Worm (Caenorhabditis elegans) whole organism, L1 larva: ENCODE results near the gene cox-6B.

Source experiments
- C04F5.9 ChIP-seq: sonication (generic microtip); optimal IDR thresholded peaks from 2 replicates; lab custom pipeline; 2016; ENCODE audit warnings: missing genetic modification characterization, missing compliant biosample characterization
- Y116A8C.19 ChIP-seq: sonication (generic microtip); optimal IDR thresholded peaks from 2 replicates; lab custom pipeline; 2016; ENCODE audit warnings: missing compliant biosample characterization, missing genetic modification characterization, borderline replicate concordance
- aha-1 ChIP-seq: fragments of 150-350 bp; optimal IDR thresholded peaks from 2 replicates; lab custom pipeline; 2014; ENCODE audit warnings: missing biosample characterization, missing genetic modification characterization
- ama-1 ChIP-seq: fragments of 150-350 bp; optimal IDR thresholded peaks from 2 replicates; lab custom pipeline; 2014
- blmp-1 ChIP-seq: fragments of 150-350 bp; optimal IDR thresholded peaks from 2 replicates; lab custom pipeline; 2014; ENCODE audit warnings: missing biosample characterization, missing genetic modification characterization
- ceh-63 ChIP-seq: fragments of 200-800 bp; sonication (Bioruptor generic); optimal IDR thresholded peaks from 2 replicates; lab custom pipeline; 2018; ENCODE audit warnings: mild to moderate bottlenecking, missing genetic modification characterization, missing compliant biosample characterization
- ceh-82 ChIP-seq, 3 experiments: fragments of 150-350 bp in 1 of 3; sonication (generic microtip) in 2 of 3; optimal IDR thresholded peaks; 2 replicates each; lab custom pipeline; 2014 to 2017; ENCODE audit warnings: missing biosample characterization in 3 of 3, missing genetic modification characterization in 3 of 3
- ces-1 ChIP-seq: fragments of 150-350 bp; optimal IDR thresholded peaks from 2 replicates; lab custom pipeline; 2014; ENCODE audit warnings: missing biosample characterization, missing genetic modification reagents, missing genetic modification characterization
- dsc-1 ChIP-seq: sonication (generic microtip); optimal IDR thresholded peaks from 2 replicates; lab custom pipeline; 2016; ENCODE audit warnings: mild to moderate bottlenecking, missing genetic modification characterization, missing compliant biosample characterization
- egl-13 ChIP-seq: sonication (generic microtip); optimal IDR thresholded peaks from 2 replicates; lab custom pipeline; 2016; ENCODE audit warnings: missing genotype, missing genetic modification reagents, missing genetic modification characterization, missing compliant biosample characterization
- egl-27 ChIP-seq, 2 experiments: fragments of 150-350 bp in 1 of 2; sonication (generic microtip); optimal IDR thresholded peaks; 3 replicates each; lab custom pipeline; 2017 to 2018; ENCODE audit warnings: missing biosample characterization in 2 of 2, missing genetic modification characterization in 2 of 2, missing genetic modification reagents in 2 of 2
- elt-2 ChIP-seq: sonication (generic microtip); optimal IDR thresholded peaks from 2 replicates; lab custom pipeline; 2016; ENCODE audit warnings: missing genetic modification characterization, mild to moderate bottlenecking, inconsistent platforms, missing compliant biosample characterization, missing genetic modification reagents
- fkh-4 ChIP-seq: sonication (generic microtip); optimal IDR thresholded peaks from 2 replicates; lab custom pipeline; 2016; ENCODE audit warnings: missing compliant biosample characterization, missing genetic modification characterization, borderline replicate concordance
- fkh-8 ChIP-seq: sonication (generic microtip); optimal IDR thresholded peaks from 2 replicates; lab custom pipeline; 2016; ENCODE audit warnings: mild to moderate bottlenecking, missing genetic modification characterization, missing compliant biosample characterization
- fos-1 ChIP-seq: fragments of 150-350 bp; optimal IDR thresholded peaks from 2 replicates; lab custom pipeline; 2014; ENCODE audit warnings: missing biosample characterization, missing genetic modification characterization
- grh-1 ChIP-seq: fragments of 200-800 bp; sonication (Bioruptor generic); IDR thresholded peaks from 2 replicates; pipeline ENCODE4 v1.3.6; 2022; ENCODE audit warnings: missing genetic modification reagents, missing genetic modification characterization, missing compliant biosample characterization
- hlh-17 ChIP-seq: fragments of 200-800 bp; sonication (Bioruptor generic); optimal IDR thresholded peaks from 2 replicates; lab custom pipeline; 2018; ENCODE audit warnings: missing genetic modification characterization, mild to moderate bottlenecking, missing compliant biosample characterization, moderate library complexity, borderline replicate concordance
- hlh-4 ChIP-seq: sonication (generic microtip); optimal IDR thresholded peaks from 2 replicates; lab custom pipeline; 2016; ENCODE audit warnings: mild to moderate bottlenecking, missing genetic modification characterization, missing compliant biosample characterization
- hpl-2 ChIP-seq: fragments of 150-350 bp; optimal IDR thresholded peaks from 2 replicates; lab custom pipeline; 2014; ENCODE audit warnings: missing biosample characterization, missing genetic modification reagents, missing genetic modification characterization
- irx-1 ChIP-seq: sonication (generic microtip); optimal IDR thresholded peaks from 2 replicates; lab custom pipeline; 2016; ENCODE audit warnings: missing genetic modification characterization, missing compliant biosample characterization
- lin-13 ChIP-seq: fragments of 150-350 bp; optimal IDR thresholded peaks from 2 replicates; lab custom pipeline; 2014; ENCODE audit warnings: missing biosample characterization, missing genetic modification reagents, missing genetic modification characterization
- lin-15B ChIP-seq: fragments of 150-350 bp; sonication (generic microtip); optimal IDR thresholded peaks from 3 replicates; lab custom pipeline; 2014; ENCODE audit warnings: missing biosample characterization, missing genetic modification characterization
- lin-35 ChIP-seq, 2 experiments: fragments of 150-350 bp; optimal IDR thresholded peaks; 2 replicates each; lab custom pipeline; 2014; ENCODE audit warnings: missing biosample characterization in 2 of 2, missing genetic modification characterization in 2 of 2, missing genetic modification reagents in 2 of 2
- lsy-2 ChIP-seq, 2 experiments: fragments of 150-350 bp; optimal IDR thresholded peaks; 2 replicates each; lab custom pipeline; 2014; ENCODE audit warnings: missing biosample characterization in 2 of 2, missing genetic modification characterization in 2 of 2
- mef-2 ChIP-seq: fragments of 150-350 bp; optimal IDR thresholded peaks from 2 replicates; lab custom pipeline; 2014; ENCODE audit warnings: missing biosample characterization, missing genetic modification characterization
- mep-1 ChIP-seq: fragments of 150-350 bp; optimal IDR thresholded peaks from 2 replicates; lab custom pipeline; 2014; ENCODE audit warnings: missing biosample characterization, missing genetic modification characterization
- nhr-11 ChIP-seq: fragments of 150-350 bp; optimal IDR thresholded peaks from 2 replicates; lab custom pipeline; 2014; ENCODE audit warnings: missing biosample characterization, missing genetic modification characterization
- nhr-19 ChIP-seq: fragments of 200-800 bp; sonication (Bioruptor generic); conservative IDR thresholded peaks from 2 replicates; pipeline ENCODE4 v1.3.6; 2022; ENCODE audit warnings: missing genetic modification characterization, missing compliant biosample characterization
- nhr-20 ChIP-seq: sonication (generic microtip); optimal IDR thresholded peaks from 2 replicates; lab custom pipeline; 2016; ENCODE audit warnings: mild to moderate bottlenecking, missing genetic modification characterization, missing compliant biosample characterization
- nhr-237 ChIP-seq: fragments of 150-350 bp; optimal IDR thresholded peaks from 2 replicates; lab custom pipeline; 2014; ENCODE audit warnings: missing biosample characterization, missing genetic modification characterization
- nhr-28 ChIP-seq: fragments of 150-350 bp; optimal IDR thresholded peaks from 2 replicates; lab custom pipeline; 2014; ENCODE audit warnings: missing biosample characterization, missing genetic modification characterization
- nhr-71 ChIP-seq: sonication (generic microtip); optimal IDR thresholded peaks from 2 replicates; lab custom pipeline; 2016; ENCODE audit warnings: mild to moderate bottlenecking, missing genetic modification characterization, moderate library complexity, missing compliant biosample characterization
- nhr-77 ChIP-seq: fragments of 150-350 bp; optimal IDR thresholded peaks from 2 replicates; lab custom pipeline; 2014; ENCODE audit warnings: missing biosample characterization, missing genetic modification characterization
- nhr-85 ChIP-seq: sonication (generic microtip); peaks from one replicate; lab custom pipeline; 2016; ENCODE audit warnings: missing genetic modification characterization, inconsistent platforms, missing compliant biosample characterization
- nhr-90 ChIP-seq: sonication (generic microtip); optimal IDR thresholded peaks from 2 replicates; lab custom pipeline; 2016; ENCODE audit warnings: mild to moderate bottlenecking, missing genetic modification characterization, missing compliant biosample characterization; ENCODE audit not compliant: poor library complexity
- snpc-4 ChIP-seq: fragments of 150-350 bp; optimal IDR thresholded peaks from 2 replicates; lab custom pipeline; 2014; ENCODE audit warnings: missing biosample characterization, missing genetic modification characterization
- sup-37 ChIP-seq: fragments of 200-800 bp; sonication (Bioruptor generic); optimal IDR thresholded peaks from 2 replicates; lab custom pipeline; 2018; ENCODE audit warnings: mild to moderate bottlenecking, missing genetic modification characterization, missing compliant biosample characterization
- tbx-2 ChIP-seq: sonication (generic microtip); optimal IDR thresholded peaks from 2 replicates; lab custom pipeline; 2016; ENCODE audit warnings: missing genetic modification characterization, missing compliant biosample characterization
- unc-130 ChIP-seq: fragments of 150-350 bp; optimal IDR thresholded peaks from 2 replicates; lab custom pipeline; 2017; ENCODE audit warnings: missing biosample characterization, missing genetic modification characterization, inconsistent platforms
- unc-30 ChIP-seq: sonication (generic microtip); optimal IDR thresholded peaks from 2 replicates; lab custom pipeline; 2017; ENCODE audit warnings: missing biosample characterization, missing genetic modification characterization
- unc-86 ChIP-seq: sonication (generic microtip); optimal IDR thresholded peaks from 2 replicates; lab custom pipeline; 2016; ENCODE audit warnings: missing genetic modification characterization, missing compliant biosample characterization
- vab-15 ChIP-seq: sonication (generic microtip); optimal IDR thresholded peaks from 2 replicates; lab custom pipeline; 2017; ENCODE audit warnings: missing genotype, mild to moderate bottlenecking, missing genetic modification characterization, missing compliant biosample characterization
- xbp-1 ChIP-seq: sonication (generic microtip); optimal IDR thresholded peaks from 2 replicates; lab custom pipeline; 2016; ENCODE audit warnings: missing genetic modification characterization, missing compliant biosample characterization
- zag-1 ChIP-seq: fragments of 150-350 bp; optimal IDR thresholded peaks from 2 replicates; lab custom pipeline; 2014; ENCODE audit warnings: missing biosample characterization, missing genetic modification characterization
- ztf-11 ChIP-seq, 2 experiments: sonication (generic microtip); optimal IDR thresholded peaks; 2 replicates each; lab custom pipeline; 2016 to 2017; ENCODE audit warnings: missing genetic modification characterization in 2 of 2, missing biosample characterization in 1 of 2, missing compliant biosample characterization in 1 of 2

cox-6B gene

DNA sequence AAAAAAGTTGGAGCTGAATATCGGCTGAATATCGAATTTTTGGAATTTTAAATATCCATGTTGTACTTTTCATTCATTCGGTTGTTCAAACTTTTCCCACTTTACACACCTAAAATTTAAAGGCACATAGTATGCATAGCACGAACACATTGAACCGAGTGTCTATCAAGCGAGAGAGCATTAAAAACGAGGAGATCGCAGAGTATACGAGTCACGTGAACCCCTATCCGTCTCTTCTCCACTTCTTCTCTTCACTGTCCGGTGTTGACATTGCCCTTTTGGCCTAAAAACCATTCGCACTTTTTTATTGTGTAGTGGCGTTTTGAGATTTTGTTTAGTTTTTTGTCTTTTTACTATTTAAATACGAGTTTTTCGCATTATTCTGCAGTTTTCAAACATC is 105.0 kb downstream of the cox-6B start (continued):
- no peak for TF ChIP-seq egl-13 (tag; lab: Kevin White, UChicago)
- peak; percentile 79 to 80 for TF ChIP-seq lin-35 (GFP tag; optimal IDR thresholded peaks at IDR 0.05; lab: Kevin White, UChicago)
- peak; percentile 72 for TF ChIP-seq lin-13 (GFP tag; lab: Kevin White, UChicago)
- no peak for TF ChIP-seq hlh-4 (tag; lab: Kevin White, UChicago)
- no peak for TF ChIP-seq ama-1 (lab: Kevin White, UChicago)
- TF ChIP-seq nhr-20 (tag; lab: Kevin White, UChicago): peak; percentile 68
- no peak for TF ChIP-seq fos-1 (tag; lab: Kevin White, UChicago)
- TF ChIP-seq fkh-8: no peak
- TF ChIP-seq nhr-71 (tag; lab: Kevin White, UChicago): peak; percentile 68
- TF ChIP-seq ceh-63: no peak
- no peak for TF ChIP-seq nhr-28 (tag; lab: Kevin White, UChicago)
- no peak for TF ChIP-seq lin-15B (tag; lab: Kevin White, UChicago)
- TF ChIP-seq ces-1 (GFP tag; lab: Kevin White, UChicago): no peak
- TF ChIP-seq snpc-4 (tag; lab: Kevin White, UChicago): peak; percentile 48
- peak; percentile 43 for TF ChIP-seq nhr-19 (GFP tag; lab: Robert Waterston, UW)
- TF ChIP-seq unc-130 (tag; lab: Kevin White, UChicago): peak; percentile 45
- peak; percentile 19 for TF ChIP-seq irx-1 (tag; lab: Kevin White, UChicago)
- no peak for TF ChIP-seq mef-2 (tag; lab: Kevin White, UChicago)
- TF ChIP-seq nhr-237 (tag; lab: Kevin White, UChicago): no peak
- peak; percentile 61 for TF ChIP-seq blmp-1 (tag; lab: Kevin White, UChicago)
- TF ChIP-seq nhr-77: no peak
- TF ChIP-seq nhr-11: no peak
- TF ChIP-seq C04F5.9 (tag; lab: Kevin White, UChicago): no peak
- peak; percentile 46 for TF ChIP-seq xbp-1
- peak; percentile 42 for TF ChIP-seq nhr-90 (tag; lab: Kevin White, UChicago)
- peak; percentile 36; the same call in 1 of the 2 replicates for TF ChIP-seq grh-1
- TF ChIP-seq aha-1 (tag; lab: Kevin White, UChicago): no peak
- no peak for TF ChIP-seq fkh-4 (tag; lab: Kevin White, UChicago)
- no peak for TF ChIP-seq zag-1 (tag; lab: Kevin White, UChicago)
- TF ChIP-seq unc-30 (tag; lab: Kevin White, UChicago): no peak
- TF ChIP-seq egl-27 (tag; optimal IDR thresholded peaks at IDR 0.05; lab: Kevin White, UChicago): no peak
- TF ChIP-seq dsc-1 (tag; lab: Kevin White, UChicago): peak; percentile 37
- TF ChIP-seq hpl-2 (GFP tag; lab: Kevin White, UChicago): no peak
- no peak for TF ChIP-seq elt-2
- TF ChIP-seq vab-15 (tag; lab: Kevin White, UChicago): no peak
- no peak for TF ChIP-seq unc-86 (tag; lab: Kevin White, UChicago)
- TF ChIP-seq ztf-11 (tag; optimal IDR thresholded peaks at IDR 0.05; lab: Kevin White, UChicago): no peak
- no peak for TF ChIP-seq Y116A8C.19
- peak; percentile 78 for TF ChIP-seq nhr-85 (tag; lab: Kevin White, UChicago)
- peak; percentile 48 for TF ChIP-seq tbx-2 (tag; lab: Kevin White, UChicago)
- TF ChIP-seq ceh-82 (tag; optimal IDR thresholded peaks at IDR 0.05; lab: Kevin White, UChicago): peak in 2 of 3 experiments; percentile 36 to 41
- TF ChIP-seq lsy-2 (tag; optimal IDR thresholded peaks at IDR 0.05; lab: Kevin White, UChicago): peak; percentile 76 to 79
- TF ChIP-seq sup-37: no peak
- peak; percentile 86 for TF ChIP-seq mep-1 (tag; lab: Kevin White, UChicago)
- no peak for TF ChIP-seq hlh-17
